Worm (Caenorhabditis elegans) whole organism, mixed stage, embryonic: ENCODE measurements around the gene ttr-18.
A peak's percentile ranks its signal among the peaks of the same experiment; 100 is the strongest.

ENCODE experiments used
- M03D4.4 ChIP-seq: sonication (generic microtip); optimal IDR thresholded peaks from 2 replicates; lab custom pipeline; 2017; ENCODE audit warnings: mild to moderate bottlenecking, missing genetic modification characterization, missing compliant biosample characterization
- bed-3 ChIP-seq: fragments of 200-800 bp; sonication (Bioruptor generic); optimal IDR thresholded peaks from 3 replicates; lab custom pipeline; 2018; ENCODE audit warnings: mild to moderate bottlenecking, missing genetic modification characterization, moderate library complexity, missing compliant biosample characterization
- blmp-1 ChIP-seq: fragments of 150-350 bp; optimal IDR thresholded peaks from 2 replicates; lab custom pipeline; 2014; ENCODE audit warnings: missing biosample characterization, missing genetic modification characterization
- ceh-39 ChIP-seq: fragments of 150-350 bp; optimal IDR thresholded peaks from 2 replicates; lab custom pipeline; 2014; ENCODE audit warnings: missing biosample characterization, missing genetic modification characterization
- ceh-43 ChIP-seq: fragments of 200-800 bp; sonication (Bioruptor generic); optimal IDR thresholded peaks from 2 replicates; lab custom pipeline; 2018; ENCODE audit warnings: mild to moderate bottlenecking, missing genetic modification characterization, moderate library complexity, missing compliant biosample characterization
- ceh-83 ChIP-seq: fragments of 200-800 bp; sonication (Bioruptor generic); optimal IDR thresholded peaks from 2 replicates; lab custom pipeline; 2018; ENCODE audit warnings: mild to moderate bottlenecking, missing genetic modification characterization, missing compliant biosample characterization
- ces-1 ChIP-seq: fragments of 150-350 bp; optimal IDR thresholded peaks from 2 replicates; lab custom pipeline; 2014; ENCODE audit warnings: missing biosample characterization, missing genetic modification reagents, missing genetic modification characterization
- cnd-1 ChIP-seq: fragments of 200-800 bp; sonication (Bioruptor generic); optimal IDR thresholded peaks from 2 replicates; lab custom pipeline; 2018; ENCODE audit warnings: mild to moderate bottlenecking, missing genetic modification characterization, missing compliant biosample characterization
- drap-1 ChIP-seq: fragments of 200-800 bp; sonication (Bioruptor generic); optimal IDR thresholded peaks from 3 replicates; lab custom pipeline; 2018; ENCODE audit warnings: mild to moderate bottlenecking, missing genetic modification characterization, missing compliant biosample characterization
- elt-1 ChIP-seq: sonication (generic microtip); optimal IDR thresholded peaks from 2 replicates; lab custom pipeline; 2017; ENCODE audit warnings: missing genetic modification characterization, mild to moderate bottlenecking, missing compliant biosample characterization, antibody characterized with exemption, moderate library complexity, borderline replicate concordance; ENCODE audit not compliant: insufficient read depth
- elt-3 ChIP-seq: fragments of 150-350 bp; optimal IDR thresholded peaks from 2 replicates; lab custom pipeline; 2014; ENCODE audit warnings: missing biosample characterization, missing genetic modification characterization
- flh-1 ChIP-seq: fragments of 200-800 bp; sonication (Bioruptor generic); optimal IDR thresholded peaks from 2 replicates; lab custom pipeline; 2018; ENCODE audit warnings: mild to moderate bottlenecking, missing genetic modification characterization, moderate library complexity, missing compliant biosample characterization
- ham-2 ChIP-seq: fragments of 200-800 bp; sonication (Bioruptor generic); optimal IDR thresholded peaks from 2 replicates; lab custom pipeline; 2018; ENCODE audit warnings: mild to moderate bottlenecking, missing genetic modification characterization, missing compliant biosample characterization
- hlh-1 ChIP-seq: fragments of 150-350 bp; optimal IDR thresholded peaks from 2 replicates; lab custom pipeline; 2014; ENCODE audit warnings: missing biosample characterization, missing genetic modification reagents, missing genetic modification characterization
- lin-13 ChIP-seq: fragments of 150-350 bp; optimal IDR thresholded peaks from 2 replicates; lab custom pipeline; 2014; ENCODE audit warnings: missing biosample characterization, missing genetic modification characterization
- lin-32 ChIP-seq: fragments of 200-800 bp; sonication (Bioruptor generic); optimal IDR thresholded peaks from 2 replicates; lab custom pipeline; 2018; ENCODE audit warnings: mild to moderate bottlenecking, missing genetic modification characterization, missing compliant biosample characterization
- lsy-2 ChIP-seq: fragments of 150-350 bp; optimal IDR thresholded peaks from 2 replicates; lab custom pipeline; 2014; ENCODE audit warnings: missing biosample characterization, missing genetic modification characterization
- mab-5 ChIP-seq: fragments of 150-350 bp; optimal IDR thresholded peaks from 2 replicates; lab custom pipeline; 2014; ENCODE audit warnings: missing biosample characterization, missing genetic modification characterization
- mep-1 ChIP-seq: fragments of 150-350 bp; optimal IDR thresholded peaks from 2 replicates; lab custom pipeline; 2017; ENCODE audit warnings: missing biosample characterization, missing genetic modification reagents, missing genetic modification characterization, inconsistent platforms
- mls-2 ChIP-seq: sonication (generic microtip); optimal IDR thresholded peaks from 2 replicates; lab custom pipeline; 2016; ENCODE audit warnings: mild to moderate bottlenecking, missing genetic modification characterization, moderate library complexity, missing compliant biosample characterization
- nhr-12 ChIP-seq: fragments of 150-350 bp; optimal IDR thresholded peaks from 2 replicates; lab custom pipeline; 2014; ENCODE audit warnings: missing biosample characterization, missing genetic modification characterization
- nhr-2 ChIP-seq: fragments of 150-350 bp; optimal IDR thresholded peaks from 2 replicates; lab custom pipeline; 2014; ENCODE audit warnings: missing biosample characterization, missing genetic modification characterization
- nhr-237 ChIP-seq: fragments of 150-350 bp; optimal IDR thresholded peaks from 2 replicates; lab custom pipeline; 2014; ENCODE audit warnings: missing biosample characterization, missing genetic modification characterization
- nhr-28 ChIP-seq: fragments of 150-350 bp; optimal IDR thresholded peaks from 2 replicates; lab custom pipeline; 2014; ENCODE audit warnings: missing biosample characterization, missing genetic modification characterization
- nhr-76 ChIP-seq: sonication (generic microtip); optimal IDR thresholded peaks from 2 replicates; lab custom pipeline; 2017; ENCODE audit warnings: missing biosample characterization, missing genetic modification characterization
- pha-4 ChIP-seq: fragments of 150-350 bp; optimal IDR thresholded peaks from 2 replicates; lab custom pipeline; 2018; ENCODE audit warnings: missing biosample characterization, missing genetic modification reagents, missing genetic modification characterization
- sem-2 ChIP-seq: fragments of 200-800 bp; sonication (Bioruptor generic); optimal IDR thresholded peaks from 2 replicates; lab custom pipeline; 2018; ENCODE audit warnings: mild to moderate bottlenecking, missing genetic modification characterization, missing compliant biosample characterization
- snpc-4 ChIP-seq: fragments of 150-350 bp; optimal IDR thresholded peaks from 2 replicates; lab custom pipeline; 2014; ENCODE audit warnings: missing biosample characterization, missing genetic modification characterization
- sptf-1 ChIP-seq: sonication (generic microtip); optimal IDR thresholded peaks from 2 replicates; lab custom pipeline; 2017; ENCODE audit warnings: mild to moderate bottlenecking, missing genetic modification characterization, moderate library complexity, missing compliant biosample characterization
- tbx-8 ChIP-seq: fragments of 200-800 bp; sonication (Bioruptor generic); optimal IDR thresholded peaks from 2 replicates; lab custom pipeline; 2018; ENCODE audit warnings: mild to moderate bottlenecking, missing genetic modification characterization, moderate library complexity, missing compliant biosample characterization
- unc-120 ChIP-seq: sonication (generic microtip); optimal IDR thresholded peaks from 2 replicates; lab custom pipeline; 2017; ENCODE audit warnings: missing genetic modification characterization, missing compliant biosample characterization; ENCODE audit not compliant: poor library complexity, severe bottlenecking
- unc-39 ChIP-seq: fragments of 150-350 bp; optimal IDR thresholded peaks from 2 replicates; lab custom pipeline; 2014; ENCODE audit warnings: missing biosample characterization, missing genetic modification characterization
- unc-62 ChIP-seq: fragments of 150-350 bp; optimal IDR thresholded peaks from 2 replicates; lab custom pipeline; 2014; ENCODE audit warnings: missing biosample characterization, missing genetic modification reagents, missing genetic modification characterization
- zip-8 ChIP-seq: fragments of 150-350 bp; optimal IDR thresholded peaks from 2 replicates; lab custom pipeline; 2014; ENCODE audit warnings: missing biosample characterization, missing genetic modification characterization
- ztf-11 ChIP-seq: fragments of 150-350 bp; optimal IDR thresholded peaks from 2 replicates; lab custom pipeline; 2014; ENCODE audit warnings: missing biosample characterization, missing genetic modification characterization

ttr-18 gene

ce11 chrII:11486698-11487234, at the start of gene ttr-18:
Gene ttr-18 (minus strand): TSS chrII:11486748.
- no peak for TF ChIP-seq unc-120 (tag; lab: Kevin White, UChicago)
- TF ChIP-seq lin-32: no peak
- no peak for TF ChIP-seq mab-5 (tag; lab: Kevin White, UChicago)
- no peak for TF ChIP-seq snpc-4 (tag; lab: Kevin White, UChicago)
- TF ChIP-seq nhr-28 (tag; lab: Kevin White, UChicago): no peak
- no peak for TF ChIP-seq zip-8 (tag; lab: Kevin White, UChicago)
- no peak for TF ChIP-seq mls-2 (tag; lab: Kevin White, UChicago)
- TF ChIP-seq nhr-12 (tag; lab: Kevin White, UChicago): no peak
- TF ChIP-seq lin-13 (tag; lab: Kevin White, UChicago): no peak
- TF ChIP-seq cnd-1 (tag; lab: Kevin White, UChicago): no peak
- TF ChIP-seq ceh-39 (tag; lab: Kevin White, UChicago): no peak
- no peak for TF ChIP-seq pha-4 (tag; lab: Kevin White, UChicago)
- no peak for TF ChIP-seq elt-1 (tag; lab: Kevin White, UChicago)
- no peak for TF ChIP-seq nhr-2
- TF ChIP-seq tbx-8 (GFP tag; lab: Kevin White, UChicago): no peak
- no peak for TF ChIP-seq bed-3
- no peak for TF ChIP-seq ham-2 (GFP tag; lab: Kevin White, UChicago)
- no peak for TF ChIP-seq ces-1 (GFP tag; lab: Kevin White, UChicago)
- no peak for TF ChIP-seq unc-39 (tag; lab: Kevin White, UChicago)
- no peak for TF ChIP-seq mep-1 (tag; lab: Kevin White, UChicago)

ce11 chrII:11535924-11536323, 49.4 kb upstream of the ttr-18 start:
- TF ChIP-seq zip-8 (tag; lab: Kevin White, UChicago) (peak; percentile 99), flh-1 (GFP tag; lab: Kevin White, UChicago) (no peak)

- TF ChIP-seq lin-13 (tag; lab: Kevin White, UChicago) (no peak), hlh-1 (tag; lab: Kevin White, UChicago) (no peak), lin-32 (no peak), sptf-1 (peak; percentile 76), pha-4 (tag; lab: Kevin White, UChicago) (no peak), zip-8 (tag; lab: Kevin White, UChicago) (no peak), mep-1 (tag; lab: Kevin White, UChicago) (no peak), bed-3 (no peak), M03D4.4 (tag; lab: Kevin White, UChicago) (no peak), elt-1 (tag; lab: Kevin White, UChicago) (no peak), blmp-1 (tag; lab: Kevin White, UChicago) (no peak), ham-2 (GFP tag; lab: Kevin White, UChicago) (no peak), unc-120 (tag; lab: Kevin White, UChicago) (no peak), ztf-11 (tag; lab: Kevin White, UChicago) (peak; percentile 22), ceh-83 (GFP tag; lab: Kevin White, UChicago) (no peak), cnd-1 (tag; lab: Kevin White, UChicago) (peak; percentile 66), ces-1 (GFP tag; lab: Kevin White, UChicago) (peak; percentile 35), elt-3 (tag; lab: Kevin White, UChicago) (no peak), tbx-8 (GFP tag; lab: Kevin White, UChicago) (no peak), sem-2 (peak; percentile 40), nhr-2 (peak; percentile 82), nhr-237 (no peak), ceh-43 (GFP tag; lab: Kevin White, UChicago) (peak; percentile 20), ceh-39 (tag; lab: Kevin White, UChicago) (peak; percentile 41), unc-62 (GFP tag; lab: Kevin White, UChicago) (peak; percentile 45), unc-39 (tag; lab: Kevin White, UChicago) (no peak), lsy-2 (tag; lab: Kevin White, UChicago) (no peak), snpc-4 (tag; lab: Kevin White, UChicago) (no peak), nhr-76 (tag; lab: Kevin White, UChicago) (no peak), nhr-12 (tag; lab: Kevin White, UChicago) (no peak), mls-2 (tag; lab: Kevin White, UChicago) (peak; percentile 73), mab-5 (tag; lab: Kevin White, UChicago) (no peak), drap-1 (GFP tag; lab: Kevin White, UChicago) (peak; percentile 61), flh-1 (GFP tag; lab: Kevin White, UChicago) (no peak), nhr-28 (tag; lab: Kevin White, UChicago) (no peak)
Measured at ce11 chrII:11535429-11535828, 48.9 kb upstream of the ttr-18 start.
